Worm (Caenorhabditis elegans): ENCODE results near the gene glb-25.

glb-25 gene

DNA sequence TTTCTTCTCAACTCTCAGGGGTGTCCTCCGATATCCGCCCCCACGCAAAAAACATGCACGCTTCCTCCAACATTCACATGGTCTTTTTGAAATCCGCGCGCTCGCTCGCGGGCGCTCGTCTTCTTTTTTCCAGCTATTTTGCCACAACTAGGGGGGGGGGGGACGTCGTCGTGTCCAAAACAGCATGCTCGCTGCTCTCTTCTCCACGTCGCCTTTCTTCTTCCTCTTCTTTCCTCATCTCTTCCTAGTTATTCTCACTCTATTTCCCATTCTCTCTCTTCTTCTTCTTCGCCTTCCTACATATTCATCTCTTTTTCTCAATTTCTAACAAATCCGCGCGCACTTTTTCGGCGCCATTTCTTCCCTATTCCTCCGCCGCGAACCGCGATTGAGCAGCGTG lies 5.4 kb downstream of the glb-25 start (continued):
- TF ChIP-seq nhr-28 (tag; optimal IDR thresholded peaks at IDR 0.05) (no peak), lim-7 (GFP tag; IDR thresholded peaks at IDR 0.05) (no peak), nhr-111 (GFP tag; optimal IDR thresholded peaks at IDR 0.05) (no peak), mdt-29 (GFP tag; IDR thresholded peaks at IDR 0.05) (no peak), ceh-28 (tag; optimal IDR thresholded peaks at IDR 0.05) (no peak), hlh-11 (tag; optimal IDR thresholded peaks at IDR 0.05) (no peak), lir-3 (tag; optimal IDR thresholded peaks at IDR 0.05) (no peak), ZK546.5 (tag; optimal IDR thresholded peaks at IDR 0.05) (no peak), ctbp-1 (GFP tag; IDR thresholded peaks at IDR 0.05) (peak; percentile 78), dmd-6 (GFP tag; IDR thresholded peaks at IDR 0.05) (no peak), saeg-2 (GFP tag; IDR thresholded peaks at IDR 0.05) (no peak), aha-1 (tag) (peak; percentile 46), mdl-1 (tag; optimal IDR thresholded peaks at IDR 0.05) (peak in 1 of 2 experiments; percentile 72), zfp-2 (tag; optimal IDR thresholded peaks at IDR 0.05) (no peak), Y5F2A.4 (GFP tag; optimal IDR thresholded peaks at IDR 0.05) (no peak), pqm-1 (tag; optimal IDR thresholded peaks at IDR 0.05) (no peak), tag-97 (GFP tag; IDR thresholded peaks at IDR 0.05) (no peak), Y105C5A.15 (GFP tag; IDR thresholded peaks at IDR 0.05) (no peak), daf-16 (GFP tag; optimal IDR thresholded peaks at IDR 0.05) (no peak), daf-16 (tag; optimal IDR thresholded peaks at IDR 0.05) (no peak)

DNA sequence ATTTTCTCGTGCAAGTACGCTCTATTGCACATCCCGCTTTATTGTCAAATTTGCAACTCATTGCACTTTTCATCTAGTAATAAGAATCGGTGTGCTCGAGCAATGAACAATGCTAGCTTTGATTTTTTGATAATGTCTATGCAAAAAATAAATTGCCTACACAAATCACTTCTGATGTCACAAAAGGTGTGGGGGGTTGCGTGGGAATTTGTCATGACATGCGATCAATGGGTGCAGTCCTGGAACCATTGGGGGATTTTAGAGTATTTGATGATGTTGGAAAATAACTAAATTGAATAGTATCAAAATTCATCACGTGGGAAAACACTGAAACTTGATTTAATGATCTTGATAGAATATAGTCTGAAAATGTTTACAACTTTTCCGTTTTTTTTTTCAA lies 7.8 kb downstream of the glb-25 start:
- no peak for TF ChIP-seq nhr-77 (tag; optimal IDR thresholded peaks at IDR 0.05)
- TF ChIP-seq ceh-28 (tag; optimal IDR thresholded peaks at IDR 0.05): no peak
- TF ChIP-seq vab-7 (GFP tag; IDR thresholded peaks at IDR 0.05): no peak
- no peak for TF ChIP-seq Y48G9A.11 (GFP tag; IDR thresholded peaks at IDR 0.05)
- TF ChIP-seq set-16 (GFP tag; IDR thresholded peaks at IDR 0.05): no peak
- no peak for TF ChIP-seq mxl-3 (GFP tag; optimal IDR thresholded peaks at IDR 0.05)
- TF ChIP-seq lin-1 (GFP tag; IDR thresholded peaks at IDR 0.05): no peak
- no peak for TF ChIP-seq zip-11 (GFP tag; IDR thresholded peaks at IDR 0.05)
- no peak for TF ChIP-seq madf-9 (GFP tag; conservative IDR thresholded peaks at IDR 0.05)
- no peak for TF ChIP-seq nhr-11 (tag; optimal IDR thresholded peaks at IDR 0.05)
- TF ChIP-seq ceh-82 (tag; optimal IDR thresholded peaks at IDR 0.05): no peak
- TF ChIP-seq madf-5 (GFP tag; IDR thresholded peaks at IDR 0.05): no peak
- TF ChIP-seq mdt-29 (GFP tag; IDR thresholded peaks at IDR 0.05): no peak
- no peak for TF ChIP-seq nhr-25 (tag; optimal IDR thresholded peaks at IDR 0.05; ENCODE audit: borderline replicate concordance, insufficient read depth)
- no peak for TF ChIP-seq pqm-1 (tag; optimal IDR thresholded peaks at IDR 0.05)
- no peak for TF ChIP-seq unc-62 (GFP tag; optimal IDR thresholded peaks at IDR 0.05 in 1 of 2)
- no peak for TF ChIP-seq unc-62 (tag; optimal IDR thresholded peaks at IDR 0.05)

DNA sequence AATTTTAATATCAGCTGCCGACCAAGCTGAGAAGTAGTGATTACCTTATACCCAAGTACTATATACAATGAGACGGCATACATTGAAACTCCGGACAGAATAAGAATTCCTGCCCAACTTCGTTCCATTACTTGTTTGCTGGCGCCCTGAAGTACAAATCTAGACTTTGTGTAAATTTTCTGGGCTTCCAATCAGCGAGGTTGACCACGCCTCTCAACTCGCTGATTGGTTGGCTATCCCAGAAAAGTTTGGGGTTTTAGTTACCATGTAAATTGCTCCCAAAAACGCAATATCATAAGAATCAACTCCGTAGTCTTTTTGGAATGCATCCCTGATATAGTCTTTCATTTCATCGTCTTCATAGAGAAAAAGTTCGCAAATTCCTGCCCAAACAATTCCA lies 17.2 kb downstream of the glb-25 start:
- TF ChIP-seq mxl-3 (GFP tag; optimal IDR thresholded peaks at IDR 0.05) (no peak), dmd-8 (GFP tag; IDR thresholded peaks at IDR 0.05) (no peak), unc-130 (GFP tag; optimal IDR thresholded peaks at IDR 0.05) (no peak), F26F4.8 (GFP tag; conservative IDR thresholded peaks at IDR 0.05) (no peak), fkh-10 (GFP tag; optimal IDR thresholded peaks at IDR 0.05) (no peak), daf-16 (GFP tag; optimal IDR thresholded peaks at IDR 0.05) (no peak), daf-16 (tag; optimal IDR thresholded peaks at IDR 0.05) (no peak), lsy-2 (tag; optimal IDR thresholded peaks at IDR 0.05) (no peak), madf-9 (GFP tag; conservative IDR thresholded peaks at IDR 0.05) (no peak), gei-8 (GFP tag; optimal IDR thresholded peaks at IDR 0.05) (no peak), hmg-1.1 (GFP tag; IDR thresholded peaks at IDR 0.05) (no peak)
